Worm (Caenorhabditis elegans) whole organism, L4 larva: ENCODE measurements around the gene orc-3.

Source experiments
- R02D3.7 ChIP-seq: fragments of 150-350 bp; sonication (generic microtip); optimal IDR thresholded peaks from 3 replicates; lab custom pipeline; 2014; ENCODE audit warnings: missing biosample characterization, missing genetic modification characterization
- aly-2 ChIP-seq: sonication (generic microtip); optimal IDR thresholded peaks from 2 replicates; lab custom pipeline; 2018; ENCODE audit warnings: missing biosample characterization, missing genetic modification characterization
- duxl-1 ChIP-seq: sonication (generic microtip); optimal IDR thresholded peaks from 2 replicates; lab custom pipeline; 2016; ENCODE audit warnings: mild to moderate bottlenecking, missing genetic modification characterization, moderate library complexity, missing compliant biosample characterization; ENCODE audit not compliant: poor library complexity
- egl-27 ChIP-seq: sonication (generic microtip); optimal IDR thresholded peaks from 3 replicates; lab custom pipeline; 2017; ENCODE audit warnings: missing biosample characterization, missing genetic modification reagents, missing genetic modification characterization
- gei-8 ChIP-seq: fragments of 200-800 bp; sonication (Bioruptor generic); optimal IDR thresholded peaks from 2 replicates; lab custom pipeline; 2018; ENCODE audit warnings: mild to moderate bottlenecking, missing genetic modification characterization, missing compliant biosample characterization
- hlh-11 ChIP-seq: fragments of 200-800 bp; sonication (Bioruptor generic); optimal IDR thresholded peaks from 2 replicates; lab custom pipeline; 2018; ENCODE audit warnings: mild to moderate bottlenecking, missing genetic modification characterization, missing compliant biosample characterization
- jun-1 ChIP-seq: fragments of 150-350 bp; optimal IDR thresholded peaks from 2 replicates; lab custom pipeline; 2014; ENCODE audit warnings: missing biosample characterization, missing genetic modification reagents, missing genetic modification characterization
- nhr-6 ChIP-seq: fragments of 150-350 bp; optimal IDR thresholded peaks from 2 replicates; lab custom pipeline; 2014; ENCODE audit warnings: missing biosample characterization, missing genetic modification characterization
- nhr-77 ChIP-seq: fragments of 150-350 bp; optimal IDR thresholded peaks from 2 replicates; lab custom pipeline; 2014; ENCODE audit warnings: missing biosample characterization, missing genetic modification characterization
- unc-130 ChIP-seq: sonication (generic microtip); optimal IDR thresholded peaks from 2 replicates; lab custom pipeline; 2016; ENCODE audit warnings: missing genetic modification reagents, missing genetic modification characterization, missing compliant biosample characterization
- unc-39 ChIP-seq: sonication (generic microtip); optimal IDR thresholded peaks from 2 replicates; lab custom pipeline; 2017; ENCODE audit warnings: missing biosample characterization, missing genetic modification characterization
- zag-1 ChIP-seq: fragments of 150-350 bp; optimal IDR thresholded peaks from 2 replicates; lab custom pipeline; 2014; ENCODE audit warnings: missing biosample characterization, missing genetic modification characterization
- ztf-11 ChIP-seq: fragments of 150-350 bp; optimal IDR thresholded peaks from 2 replicates; lab custom pipeline; 2014; ENCODE audit warnings: missing biosample characterization, missing genetic modification characterization

ce11 chrIII:1216096-1216495, 8.2 kb downstream of the orc-3 start:
- TF ChIP-seq aly-2, result no peak
- TF ChIP-seq zag-1 (tag; lab: Kevin White, UChicago), result no peak
- TF ChIP-seq unc-39 (tag; lab: Kevin White, UChicago), result no peak
- TF ChIP-seq R02D3.7 (tag; lab: Kevin White, UChicago), result no peak
- no peak for TF ChIP-seq egl-27 (tag; lab: Kevin White, UChicago)
- no peak for TF ChIP-seq gei-8 (GFP tag; lab: Kevin White, UChicago)
- TF ChIP-seq hlh-11 (tag; lab: Kevin White, UChicago), result no peak
- TF ChIP-seq unc-130 (GFP tag; lab: Kevin White, UChicago), result no peak
- no peak for TF ChIP-seq jun-1
- TF ChIP-seq ztf-11 (tag; lab: Kevin White, UChicago), result no peak
- TF ChIP-seq nhr-77 (tag; lab: Kevin White, UChicago), result no peak
- TF ChIP-seq duxl-1 (tag; lab: Kevin White, UChicago), result no peak
- TF ChIP-seq nhr-6, result no peak
